Worm (Caenorhabditis elegans) whole organism, late embryonic: Measurements from ENCODE around the gene Y48A6C.4.

ENCODE experiments used
- C08G9.2 ChIP-seq: sonication (generic microtip); optimal IDR thresholded peaks from 2 replicates; lab custom pipeline; 2016; ENCODE audit warnings: mild to moderate bottlenecking, missing genetic modification characterization, moderate library complexity, missing compliant biosample characterization
- C38D4.7 ChIP-seq: fragments of 200-800 bp; sonication (Bioruptor generic); optimal IDR thresholded peaks from 2 replicates; lab custom pipeline; 2018; ENCODE audit warnings: mild to moderate bottlenecking, missing genetic modification characterization, moderate library complexity, missing compliant biosample characterization
- F13H6.1 ChIP-seq: sonication (generic microtip); optimal IDR thresholded peaks from 2 replicates; lab custom pipeline; 2016; ENCODE audit warnings: missing genetic modification characterization, missing compliant biosample characterization
- K09A11.1 ChIP-seq: sonication (generic microtip); optimal IDR thresholded peaks from 2 replicates; lab custom pipeline; 2017; ENCODE audit warnings: antibody characterized with exemption, mild to moderate bottlenecking, missing genetic modification characterization, missing compliant biosample characterization; ENCODE audit not compliant: insufficient read depth
- ahr-1 ChIP-seq: sonication (generic microtip); optimal IDR thresholded peaks from 2 replicates; lab custom pipeline; 2016; ENCODE audit warnings: missing genetic modification characterization, missing compliant biosample characterization
- ceh-14 ChIP-seq: sonication (generic microtip); optimal IDR thresholded peaks from 2 replicates; lab custom pipeline; 2016; ENCODE audit warnings: missing genotype, missing genetic modification characterization, missing compliant biosample characterization
- ceh-19 ChIP-seq: fragments of 200-800 bp; sonication (Bioruptor generic); optimal IDR thresholded peaks from 2 replicates; lab custom pipeline; 2018; ENCODE audit warnings: mild to moderate bottlenecking, missing genetic modification characterization, missing compliant biosample characterization
- ceh-31 ChIP-seq: sonication (generic microtip); optimal IDR thresholded peaks from 2 replicates; lab custom pipeline; 2016; ENCODE audit warnings: missing genetic modification characterization, missing compliant biosample characterization
- ceh-34 ChIP-seq: sonication (generic microtip); optimal IDR thresholded peaks from 2 replicates; lab custom pipeline; 2016; ENCODE audit warnings: mild to moderate bottlenecking, missing genetic modification characterization, missing compliant biosample characterization
- ceh-48 ChIP-seq: sonication (generic microtip); optimal IDR thresholded peaks from 2 replicates; lab custom pipeline; 2016; ENCODE audit warnings: missing genetic modification characterization, inconsistent platforms, missing compliant biosample characterization
- ceh-9 ChIP-seq: sonication (generic microtip); optimal IDR thresholded peaks from 2 replicates; lab custom pipeline; 2016; ENCODE audit warnings: mild to moderate bottlenecking, missing genetic modification characterization, inconsistent platforms, missing compliant biosample characterization
- dmd-4 ChIP-seq: sonication (generic microtip); optimal IDR thresholded peaks from 2 replicates; lab custom pipeline; 2016; ENCODE audit warnings: borderline replicate concordance, missing genetic modification characterization, missing compliant biosample characterization
- elt-2 ChIP-seq: sonication (generic microtip); optimal IDR thresholded peaks from 2 replicates; lab custom pipeline; 2016; ENCODE audit warnings: missing genetic modification reagents, missing genetic modification characterization, missing compliant biosample characterization
- elt-4 ChIP-seq: sonication (generic microtip); optimal IDR thresholded peaks from 2 replicates; lab custom pipeline; 2016; ENCODE audit warnings: missing genetic modification characterization, missing compliant biosample characterization
- ets-4 ChIP-seq: sonication (generic microtip); optimal IDR thresholded peaks from 2 replicates; lab custom pipeline; 2016; ENCODE audit warnings: missing genetic modification characterization, missing compliant biosample characterization
- fax-1 ChIP-seq: sonication (generic microtip); optimal IDR thresholded peaks from 2 replicates; lab custom pipeline; 2016; ENCODE audit warnings: missing genotype, missing genetic modification characterization, missing compliant biosample characterization
- hlh-8 ChIP-seq: sonication (generic microtip); optimal IDR thresholded peaks from 2 replicates; lab custom pipeline; 2016; ENCODE audit warnings: missing genotype, missing genetic modification characterization, missing compliant biosample characterization
- lim-6 ChIP-seq: sonication (generic microtip); optimal IDR thresholded peaks from 2 replicates; lab custom pipeline; 2016; ENCODE audit warnings: missing genetic modification characterization, missing compliant biosample characterization
- mec-3 ChIP-seq: sonication (generic microtip); optimal IDR thresholded peaks from 2 replicates; lab custom pipeline; 2016; ENCODE audit warnings: borderline replicate concordance, missing genetic modification characterization, missing compliant biosample characterization
- nhr-11 ChIP-seq: fragments of 150-350 bp; optimal IDR thresholded peaks from 2 replicates; lab custom pipeline; 2014; ENCODE audit warnings: missing biosample characterization, missing genetic modification characterization
- npax-4 ChIP-seq: sonication (generic microtip); optimal IDR thresholded peaks from 2 replicates; lab custom pipeline; 2016; ENCODE audit warnings: missing genetic modification characterization, missing compliant biosample characterization
- odd-2 ChIP-seq: sonication (generic microtip); optimal IDR thresholded peaks from 2 replicates; lab custom pipeline; 2017; ENCODE audit warnings: antibody characterized with exemption, mild to moderate bottlenecking, missing genetic modification characterization, missing compliant biosample characterization
- pag-3 ChIP-seq: sonication (generic microtip); optimal IDR thresholded peaks from 2 replicates; lab custom pipeline; 2016; ENCODE audit warnings: missing compliant biosample characterization, missing genetic modification characterization, borderline replicate concordance
- pat-9 ChIP-seq: fragments of 200-800 bp; sonication (Bioruptor generic); optimal IDR thresholded peaks from 2 replicates; lab custom pipeline; 2018; ENCODE audit warnings: mild to moderate bottlenecking, missing genetic modification characterization, moderate library complexity, missing compliant biosample characterization
- pha-4 ChIP-seq: fragments of 150-350 bp; optimal IDR thresholded peaks from 2 replicates; lab custom pipeline; 2018; ENCODE audit warnings: missing biosample characterization, missing genetic modification reagents, missing genetic modification characterization
- sox-2 ChIP-seq: fragments of 200-800 bp; sonication (Bioruptor generic); IDR thresholded peaks from 2 replicates; pipeline ENCODE4 v1.3.6; 2022; ENCODE audit warnings: missing genetic modification reagents, missing genetic modification characterization, missing compliant biosample characterization
- tbx-2 ChIP-seq: sonication (generic microtip); optimal IDR thresholded peaks from 2 replicates; lab custom pipeline; 2016; ENCODE audit warnings: missing genetic modification characterization, missing compliant biosample characterization
- ttx-3 ChIP-seq: sonication (generic microtip); optimal IDR thresholded peaks from 2 replicates; lab custom pipeline; 2016; ENCODE audit warnings: missing genetic modification reagents, missing genetic modification characterization, missing compliant biosample characterization
- unc-3 ChIP-seq, 2 experiments: fragments of 200-800 bp in 1 of 2; sonication (Bioruptor generic) in 1 of 2; sonication (generic microtip) in 1 of 2; conservative IDR thresholded peaks in 1 of 2; optimal IDR thresholded peaks in 1 of 2; 2 replicates each; pipeline versions ENCODE4 v1.3.6 to Lab custom; 2016 to 2022; ENCODE audit warnings: missing compliant biosample characterization in 2 of 2, missing genetic modification characterization in 2 of 2, missing genetic modification reagents in 1 of 2
- unc-55 ChIP-seq: sonication (generic microtip); optimal IDR thresholded peaks from 2 replicates; lab custom pipeline; 2017; ENCODE audit warnings: missing biosample characterization, missing genetic modification reagents, missing genetic modification characterization
- unc-86 ChIP-seq: sonication (generic microtip); optimal IDR thresholded peaks from 2 replicates; lab custom pipeline; 2016; ENCODE audit warnings: missing genetic modification characterization, missing compliant biosample characterization
- zip-5 ChIP-seq: sonication (generic microtip); optimal IDR thresholded peaks from 2 replicates; lab custom pipeline; 2016; ENCODE audit warnings: missing genetic modification characterization, missing compliant biosample characterization

Y48A6C.4 gene

ce11 chrIII:11112718-11113117, 6.9 kb upstream of the Y48A6C.4 start:
- TF ChIP-seq zip-5 (no peak), C38D4.7 (GFP tag; lab: Kevin White, UChicago) (no peak), ets-4 (tag; lab: Kevin White, UChicago) (peak; percentile 54), hlh-8 (tag; lab: Kevin White, UChicago) (no peak), dmd-4 (tag; lab: Kevin White, UChicago) (no peak), pag-3 (tag; lab: Kevin White, UChicago) (no peak), tbx-2 (tag; lab: Kevin White, UChicago) (peak; percentile 42), ceh-31 (tag; lab: Kevin White, UChicago) (peak; percentile 61), pat-9 (no peak), C08G9.2 (tag; lab: Kevin White, UChicago) (peak; percentile 41), ceh-48 (tag; lab: Kevin White, UChicago) (no peak), ceh-14 (tag; lab: Kevin White, UChicago) (no peak)
- TF ChIP-seq, all 69 proteins: peak for 4

ce11 chrIII:11113845-11114244, 5.8 kb upstream of the Y48A6C.4 start:
- TF ChIP-seq nhr-11 (tag; lab: Kevin White, UChicago) = no peak
- no peak for TF ChIP-seq F13H6.1 (tag; lab: Kevin White, UChicago)
- TF ChIP-seq mec-3 (tag; lab: Kevin White, UChicago) = no peak
- no peak for TF ChIP-seq ceh-31 (tag; lab: Kevin White, UChicago)
- no peak for TF ChIP-seq K09A11.1
- TF ChIP-seq ceh-9 (tag; lab: Kevin White, UChicago) = no peak
- TF ChIP-seq unc-86 (tag; lab: Kevin White, UChicago) = no peak
- TF ChIP-seq sox-2 = no peak

- TF ChIP-seq ceh-19 = no peak
Observed at ce11 chrIII:11115956-11116355, 3.6 kb upstream of the Y48A6C.4 start.

ce11 chrIII:11123844-11124243, 4.2 kb downstream of the Y48A6C.4 start:
- no peak for TF ChIP-seq unc-3 (GFP tag; conservative IDR thresholded peaks at IDR 0.05; lab: Robert Waterston, UW)
- no peak for TF ChIP-seq unc-3 (tag; optimal IDR thresholded peaks at IDR 0.05; lab: Kevin White, UChicago)
- no peak for TF ChIP-seq elt-4 (tag; lab: Kevin White, UChicago)
- no peak for TF ChIP-seq npax-4 (tag; lab: Kevin White, UChicago)
- TF ChIP-seq ceh-34 = no peak
- TF ChIP-seq elt-2 (tag; lab: Kevin White, UChicago) = no peak

- TF ChIP-seq mec-3 (tag; lab: Kevin White, UChicago) = no peak
- TF ChIP-seq C08G9.2 (tag; lab: Kevin White, UChicago) = no peak
- no peak for TF ChIP-seq ttx-3 (tag; lab: Kevin White, UChicago)
- TF ChIP-seq unc-55 = no peak
- TF ChIP-seq ceh-9 (tag; lab: Kevin White, UChicago) = no peak
- no peak for TF ChIP-seq K09A11.1
- no peak for TF ChIP-seq npax-4 (tag; lab: Kevin White, UChicago)
- no peak for TF ChIP-seq elt-2 (tag; lab: Kevin White, UChicago)
- no peak for TF ChIP-seq odd-2 (tag; lab: Kevin White, UChicago)
- no peak for TF ChIP-seq sox-2
- no peak for TF ChIP-seq fax-1 (tag; lab: Kevin White, UChicago)
- TF ChIP-seq lim-6 (tag; lab: Kevin White, UChicago) = no peak
- no peak for TF ChIP-seq pha-4 (tag; lab: Kevin White, UChicago)
- no peak for TF ChIP-seq ahr-1
- TF ChIP-seq, all 69 proteins: peak for 0
Observed at ce11 chrIII:11127528-11127927, 7.9 kb downstream of the Y48A6C.4 start, which contains the start of gene Y48A6C.8. TSS of gene Y48A6C.8 (minus strand) at chrIII:11127628.
